Fruit fly (Drosophila melanogaster) whole organism, embryonic: ENCODE measurements around the gene CG44013.
A peak's percentile ranks its signal among the peaks of the same experiment; 100 is the strongest.

Experiments
- Antp ChIP-seq: fragments of 200-800 bp; sonication (Bioruptor generic); optimal IDR thresholded peaks from 3 replicates; lab custom pipeline; 2016; ENCODE audit warnings: missing biosample characterization, missing genetic modification characterization
- Awh ChIP-seq: fragments of 200-800 bp; sonication (Bioruptor generic); IDR thresholded peaks from 2 replicates; pipeline ENCODE4, ENCODE4 v1.3.6; 2022; ENCODE audit warnings: missing biosample characterization, missing genetic modification characterization
- CG10321 ChIP-seq: fragments of 200-800 bp; sonication (Bioruptor generic); IDR thresholded peaks from 2 replicates; pipeline ENCODE4 v1.3.6; 2022; ENCODE audit warnings: missing biosample characterization, missing genetic modification characterization
- CG11456 ChIP-seq: fragments of 200-800 bp; sonication (Bioruptor generic); IDR thresholded peaks from 3 replicates; pipeline ENCODE4 v1.3.6; 2022; ENCODE audit warnings: missing biosample characterization, missing genetic modification characterization
- CG12155 ChIP-seq: fragments of 200-800 bp; sonication (Bioruptor generic); optimal IDR thresholded peaks from 3 replicates; lab custom pipeline; 2016; ENCODE audit warnings: missing biosample characterization, missing genetic modification characterization
- CG12391 ChIP-seq: fragments of 200-800 bp; sonication (Bioruptor generic); optimal IDR thresholded peaks from 3 replicates; lab custom pipeline; 2018; ENCODE audit warnings: missing biosample characterization, mild to moderate bottlenecking, missing genetic modification characterization, moderate library complexity
- CG12659 ChIP-seq: fragments of 200-800 bp; sonication (Bioruptor generic); optimal IDR thresholded peaks from 3 replicates; lab custom pipeline; 2017; ENCODE audit warnings: mild to moderate bottlenecking, missing biosample characterization, missing genetic modification reagents, missing genetic modification characterization
- CG13123 ChIP-seq: fragments of 200-800 bp; sonication (Bioruptor generic); optimal IDR thresholded peaks from 2 replicates; lab custom pipeline; 2016; ENCODE audit warnings: missing biosample characterization, missing genetic modification characterization
- CG13296 ChIP-seq: fragments of 200-800 bp; sonication (Bioruptor generic); optimal IDR thresholded peaks from 3 replicates; lab custom pipeline; 2018; ENCODE audit warnings: missing biosample characterization, mild to moderate bottlenecking, missing genetic modification characterization
- CG14441 ChIP-seq: fragments of 200-800 bp; sonication (Bioruptor generic); IDR thresholded peaks from 2 replicates; pipeline ENCODE4 v1.3.6; 2022; ENCODE audit warnings: missing biosample characterization, missing genetic modification characterization
- CG1602 ChIP-seq: fragments of 200-800 bp; sonication (Bioruptor generic); optimal IDR thresholded peaks from 3 replicates; lab custom pipeline; 2016; ENCODE audit warnings: missing biosample characterization, missing genetic modification characterization
- CG16815 ChIP-seq: fragments of 200-800 bp; sonication (Bioruptor generic); optimal IDR thresholded peaks from 3 replicates; lab custom pipeline; 2017; ENCODE audit warnings: missing biosample characterization, mild to moderate bottlenecking, missing genetic modification characterization
- CG17361 ChIP-seq: fragments of 200-800 bp; sonication (Bioruptor generic); IDR thresholded peaks from 3 replicates; pipeline ENCODE4 v1.3.6; 2022; ENCODE audit warnings: missing biosample characterization, missing genetic modification characterization
- CG30431 ChIP-seq: fragments of 200-800 bp; sonication (Bioruptor generic); optimal IDR thresholded peaks from 2 replicates; lab custom pipeline; 2017; ENCODE audit warnings: missing biosample characterization, missing genetic modification characterization
- CG31441 ChIP-seq: fragments of 200-800 bp; sonication (Bioruptor generic); IDR thresholded peaks from 2 replicates; pipeline ENCODE4 v1.3.6; 2022; ENCODE audit warnings: missing biosample characterization, missing genetic modification characterization
- CG3847 ChIP-seq: fragments of 200-800 bp; sonication (Bioruptor generic); IDR thresholded peaks from 2 replicates; pipeline ENCODE4 v1.3.6; 2022; ENCODE audit warnings: missing biosample characterization, missing genetic modification characterization
- CG4820 ChIP-seq: fragments of 200-800 bp; sonication (Bioruptor generic); optimal IDR thresholded peaks from 3 replicates; lab custom pipeline; 2016; ENCODE audit warnings: missing biosample characterization, missing genetic modification characterization
- CG9817 ChIP-seq: fragments of 200-800 bp; sonication (Bioruptor generic); optimal IDR thresholded peaks from 2 replicates; lab custom pipeline; 2018; ENCODE audit warnings: missing biosample characterization, mild to moderate bottlenecking, missing genetic modification characterization, moderate library complexity
- Dp ChIP-seq: fragments of 200-800 bp; sonication (Bioruptor generic); optimal IDR thresholded peaks from 2 replicates; lab custom pipeline; 2018; ENCODE audit warnings: missing biosample characterization, mild to moderate bottlenecking, missing genetic modification characterization, moderate library complexity
- Gsc ChIP-seq: fragments of 200-800 bp; sonication (Bioruptor generic); IDR thresholded peaks from 2 replicates; pipeline ENCODE4 v1.3.6; 2022; ENCODE audit warnings: missing biosample characterization, missing genetic modification characterization
- HLH3B ChIP-seq: fragments of 200-800 bp; sonication (Bioruptor generic); IDR thresholded peaks from 2 replicates; pipeline ENCODE4 v1.3.6; 2022; ENCODE audit warnings: missing biosample characterization, missing genetic modification characterization
- Hr51 ChIP-seq, 2 experiments: fragments of 200-800 bp; sonication (Bioruptor generic); optimal IDR thresholded peaks; 2 replicates in 1 of 2; 3 replicates in 1 of 2; lab custom pipeline; 2016 to 2018; ENCODE audit warnings: missing biosample characterization in 2 of 2, missing genetic modification characterization in 2 of 2, mild to moderate bottlenecking in 1 of 2, moderate library complexity in 1 of 2
- Nf-YC ChIP-seq: fragments of 200-800 bp; optimal IDR thresholded peaks from 3 replicates; lab custom pipeline; 2019; ENCODE audit warnings: missing biosample characterization, mild to moderate bottlenecking, missing genetic modification characterization, moderate library complexity
- Side ChIP-seq: fragments of 200-800 bp; sonication (Bioruptor generic); optimal IDR thresholded peaks from 2 replicates; lab custom pipeline; 2016; ENCODE audit warnings: missing biosample characterization, missing genetic modification characterization
- al ChIP-seq: fragments of 200-800 bp; sonication (Bioruptor generic); IDR thresholded peaks from 2 replicates; pipeline ENCODE4 v1.3.6; 2022; ENCODE audit warnings: missing biosample characterization, missing genetic modification characterization
- ato ChIP-seq: fragments of 200-800 bp; sonication (Bioruptor generic); IDR thresholded peaks from 2 replicates; pipeline ENCODE4 v1.3.6; 2022; ENCODE audit warnings: missing biosample characterization, missing genetic modification characterization; ENCODE audit not compliant: partially characterized antibody
- btn ChIP-seq: fragments of 200-800 bp; sonication (Bioruptor generic); optimal IDR thresholded peaks from 2 replicates; lab custom pipeline; 2016; ENCODE audit warnings: missing biosample characterization, missing genetic modification characterization
- chn ChIP-seq: fragments of 200-800 bp; sonication (Bioruptor generic); optimal IDR thresholded peaks from 2 replicates; lab custom pipeline; 2016; ENCODE audit warnings: missing biosample characterization, missing genetic modification characterization
- croc ChIP-seq: fragments of 200-800 bp; sonication (Bioruptor generic); conservative IDR thresholded peaks from 3 replicates; pipeline ENCODE4 v1.3.6; 2022; ENCODE audit warnings: missing biosample characterization, missing genetic modification characterization
- cwo ChIP-seq: fragments of 200-800 bp; sonication (Bioruptor generic); optimal IDR thresholded peaks from 3 replicates; lab custom pipeline; 2017; ENCODE audit warnings: missing biosample characterization, missing genetic modification characterization, mild to moderate bottlenecking, moderate library complexity, missing genetic modification reagents
- dysf ChIP-seq: fragments of 200-800 bp; sonication (Bioruptor generic); IDR thresholded peaks from 3 replicates; pipeline ENCODE4 v1.3.6; 2022; ENCODE audit warnings: missing biosample characterization, missing genetic modification characterization
- ftz-f1 ChIP-seq: fragments of 200-800 bp; sonication (Bioruptor generic); optimal IDR thresholded peaks from 2 replicates; lab custom pipeline; 2016; ENCODE audit warnings: missing biosample characterization, missing genetic modification characterization
- gcm ChIP-seq: fragments of 200-800 bp; sonication (Bioruptor generic); optimal IDR thresholded peaks from 2 replicates; lab custom pipeline; 2019; ENCODE audit warnings: missing biosample characterization, mild to moderate bottlenecking, missing genetic modification characterization, moderate library complexity
- gem ChIP-seq: fragments of 200-800 bp; sonication (Bioruptor generic); optimal IDR thresholded peaks from 2 replicates; lab custom pipeline; 2019; ENCODE audit warnings: missing biosample characterization, mild to moderate bottlenecking, missing genetic modification characterization, moderate library complexity
- her ChIP-seq: fragments of 200-800 bp; sonication (Bioruptor generic); optimal IDR thresholded peaks from 2 replicates; lab custom pipeline; 2016; ENCODE audit warnings: missing biosample characterization, missing genetic modification characterization
- hth ChIP-seq: fragments of >200 bp; optimal IDR thresholded peaks from 2 replicates; lab custom pipeline; 2017; ENCODE audit warnings: inconsistent platforms
- insv ChIP-seq, 2 experiments: fragments of 200-800 bp; sonication (Bioruptor generic); optimal IDR thresholded peaks; 3 replicates each; lab custom pipeline; 2016 to 2018; ENCODE audit warnings: missing biosample characterization in 2 of 2, missing genetic modification characterization in 2 of 2
- kni ChIP-seq: fragments of 200-800 bp; sonication (Bioruptor generic); optimal IDR thresholded peaks from 3 replicates; lab custom pipeline; 2017; ENCODE audit warnings: mild to moderate bottlenecking, missing biosample characterization, missing genetic modification reagents, missing genetic modification characterization
- lab ChIP-seq: fragments of 200-800 bp; sonication (Bioruptor generic); optimal IDR thresholded peaks from 3 replicates; lab custom pipeline; 2017; ENCODE audit warnings: missing biosample characterization, missing genetic modification characterization, mild to moderate bottlenecking, moderate library complexity, missing genetic modification reagents
- lbe ChIP-seq: fragments of 200-800 bp; sonication (Bioruptor generic); optimal IDR thresholded peaks from 2 replicates; lab custom pipeline; 2016; ENCODE audit warnings: missing biosample characterization, mild to moderate bottlenecking, missing genetic modification characterization
- lmd ChIP-seq: fragments of 200-800 bp; sonication (Bioruptor generic); IDR thresholded peaks from 2 replicates; pipeline ENCODE4 v1.3.6; 2022; ENCODE audit warnings: missing biosample characterization, missing genetic modification characterization
- pan ChIP-seq, 4 experiments: fragments of >200 bp in 3 of 4; fragments of 200-800 bp in 1 of 4; sonication (Bioruptor generic) in 1 of 4; optimal IDR thresholded peaks in 3 of 4; IDR thresholded peaks in 1 of 4; 2 replicates each; pipeline versions ENCODE4 v1.3.6 to Lab custom; 2017 to 2022; ENCODE audit warnings: missing biosample characterization in 2 of 4, missing genetic modification characterization in 2 of 4, mixed read lengths in 1 of 4
- prd ChIP-seq, 3 experiments: fragments of >200 bp in 2 of 3; fragments of 200-800 bp in 1 of 3; sonication (Bioruptor generic) in 1 of 3; optimal IDR thresholded peaks in 2 of 3; IDR thresholded peaks in 1 of 3; 2 replicates in 2 of 3; 3 replicates in 1 of 3; pipeline versions ENCODE4 v1.3.6 to Lab custom; 2017 to 2022; ENCODE audit warnings: missing biosample characterization in 1 of 3, missing genetic modification characterization in 1 of 3
- ranshi ChIP-seq: fragments of 200-800 bp; sonication (Bioruptor generic); IDR thresholded peaks from 2 replicates; pipeline ENCODE4 v1.3.6; 2022; ENCODE audit warnings: missing biosample characterization, missing genetic modification characterization
- sens-2 ChIP-seq: fragments of 200-800 bp; sonication (Bioruptor generic); IDR thresholded peaks from 2 replicates; pipeline ENCODE4 v1.3.6; 2022; ENCODE audit warnings: missing biosample characterization, missing genetic modification characterization
- unpg ChIP-seq: fragments of 200-800 bp; sonication (Bioruptor generic); optimal IDR thresholded peaks from 3 replicates; lab custom pipeline; 2018; ENCODE audit warnings: missing biosample characterization, mild to moderate bottlenecking, missing genetic modification characterization, moderate library complexity

CG44013 gene

dm6 chr3R:15554733-15555132 is 45.0 kb upstream of the CG44013 start:
- TF ChIP-seq CG1602, result no peak
- TF ChIP-seq chn (GFP tag; lab: Kevin White, UChicago), result no peak
- TF ChIP-seq Nf-YC, result no peak
- no peak for TF ChIP-seq CG13296
- TF ChIP-seq CG10321, result no peak
- no peak for TF ChIP-seq CG3847 (GFP tag; lab: Robert Waterston, UW)
- no peak for TF ChIP-seq ranshi
- TF ChIP-seq Gsc (GFP tag; lab: Robert Waterston, UW), result no peak
- TF ChIP-seq CG12391 (tag; lab: Kevin White, UChicago), result no peak
- TF ChIP-seq croc, result no peak
- TF ChIP-seq Dp (GFP tag; lab: Kevin White, UChicago), result no peak
- TF ChIP-seq Awh (GFP tag; lab: Robert Waterston, UW), result no peak
- no peak for TF ChIP-seq btn
- no peak for TF ChIP-seq hth (lab: Kevin White, UChicago)
- TF ChIP-seq Side, result no peak

dm6 chr3R:15553566-15553965 is 43.8 kb upstream of the CG44013 start:
- no peak for TF ChIP-seq CG31441 (GFP tag; lab: Robert Waterston, UW)
- peak; percentile 15 for TF ChIP-seq kni
- TF ChIP-seq, all 482 proteins: peak for 1

dm6 chr3R:15552733-15553132 is 43.0 kb upstream of the CG44013 start, which contains the start of gene AOX4:
TSS of gene AOX4 (minus strand) at chr3R:15552833.
- TF ChIP-seq prd (optimal IDR thresholded peaks at IDR 0.05; lab: Kevin White, UChicago) (no peak), prd (GFP tag; IDR thresholded peaks at IDR 0.05; lab: Robert Waterston, UW) (no peak), CG30431 (no peak), her (no peak), Hr51 (GFP tag; optimal IDR thresholded peaks at IDR 0.05; lab: Kevin White, UChicago) (no peak), HLH3B (GFP tag; lab: Robert Waterston, UW) (no peak), Antp (no peak), CG17361 (GFP tag; lab: Robert Waterston, UW) (no peak), CG14441 (no peak), CG13123 (GFP tag; lab: Kevin White, UChicago) (no peak)

- TF ChIP-seq pan (optimal IDR thresholded peaks at IDR 0.05; lab: Kevin White, UChicago) (no peak), pan (GFP tag; optimal IDR thresholded peaks at IDR 0.05 in 1 of 2, IDR thresholded peaks at IDR 0.05 in 1 of 2) (peak in 1 of 2 experiments; percentile 35), cwo (GFP tag; lab: Kevin White, UChicago) (peak; percentile 93), CG4820 (GFP tag; lab: Kevin White, UChicago) (no peak), al (GFP tag; lab: Robert Waterston, UW) (peak; percentile 54; the same call in 1 of the 2 replicates), CG11456 (GFP tag; lab: Robert Waterston, UW) (peak; percentile 47; the same call in 1 of the 3 replicates), dysf (GFP tag; lab: Robert Waterston, UW) (peak; percentile 37; the same call in 1 of the 3 replicates), ato (GFP tag; lab: Robert Waterston, UW) (no peak), CG12659 (no peak), Hr51 (GFP tag; optimal IDR thresholded peaks at IDR 0.05; lab: Kevin White, UChicago) (peak in 1 of 2 experiments; percentile 32), sens-2 (GFP tag; lab: Robert Waterston, UW) (no peak), CG9817 (peak; percentile 45), CG16815 (GFP tag; lab: Kevin White, UChicago) (peak; percentile 30), CG3847 (GFP tag; lab: Robert Waterston, UW) (0 out of 2 replicates have a peak, but pooled peaks have one; percentile 35), CG12155 (peak; percentile 7), gcm (no peak), unpg (GFP tag; lab: Kevin White, UChicago) (peak; percentile 21), lmd (no peak; the same call in 1 of the 2 replicates), lab (GFP tag; lab: Kevin White, UChicago) (peak; percentile 20), insv (GFP tag; optimal IDR thresholded peaks at IDR 0.05; lab: Kevin White, UChicago) (no peak), lbe (GFP tag; lab: Kevin White, UChicago) (peak; percentile 45), ftz-f1 (no peak), gem (tag; lab: Kevin White, UChicago) (peak; percentile 17)
Observed at dm6 chr3R:15547827-15548517, 38.3 kb upstream of the CG44013 start, which contains the start of gene AOX3. TSS of gene AOX3 (minus strand) at chr3R:15548188.
